Fruit fly (Drosophila melanogaster) whole organism: ENCODE results near the gene CG8840.

Experiments
- CG8478 ChIP-seq: fragments of >200 bp; optimal IDR thresholded peaks from 2 replicates; lab custom pipeline; 2018; ENCODE audit warnings: inconsistent platforms
- Dll ChIP-seq: fragments of >200 bp; optimal IDR thresholded peaks from 2 replicates; lab custom pipeline; 2017
- EcR ChIP-seq, 2 experiments: fragments of >200 bp; optimal IDR thresholded peaks; 2 replicates each; lab custom pipeline; 2017; ENCODE audit warnings: missing biosample characterization in 2 of 2, missing genetic modification characterization in 2 of 2, missing genetic modification reagents in 2 of 2
- pan ChIP-seq: fragments of >200 bp; optimal IDR thresholded peaks from 2 replicates; lab custom pipeline; 2017
- psq ChIP-seq: fragments of >200 bp; optimal IDR thresholded peaks from 2 replicates; lab custom pipeline; 2017
- usp ChIP-seq: fragments of >200 bp; optimal IDR thresholded peaks from 2 replicates; lab custom pipeline; 2017; ENCODE audit warnings: missing biosample characterization, missing genetic modification characterization, mixed read lengths

Gene CG8840

DNA sequence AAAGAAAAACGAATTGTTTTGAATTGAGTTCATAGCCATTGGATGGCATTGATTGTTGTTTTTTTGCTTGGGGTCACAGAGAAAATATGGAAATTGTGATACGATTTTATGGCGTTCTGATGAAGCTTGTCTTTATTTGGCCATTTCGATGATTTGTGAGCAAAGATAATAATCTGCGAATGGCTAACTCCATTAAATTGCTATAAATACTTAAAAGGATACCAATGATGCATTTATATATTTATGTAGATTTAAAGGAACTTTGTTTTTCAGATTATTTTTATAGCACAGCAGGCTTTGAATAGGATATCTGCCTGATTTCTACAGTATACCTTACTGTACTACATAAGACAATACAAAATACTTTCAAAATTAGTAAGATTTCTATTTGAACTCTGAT, at the start of gene CG8840:
TSS of gene CG8840 (plus strand) at position 301 of the 400 bp plus-strand sequence.
- no peak for TF ChIP-seq pan (lab: Kevin White, UChicago)
- TF ChIP-seq CG8478 = no peak
- no peak for TF ChIP-seq Dll
- TF ChIP-seq psq (lab: Kevin White, UChicago) = no peak
- no peak for TF ChIP-seq EcR (GFP tag; optimal IDR thresholded peaks at IDR 0.05; lab: Kevin White, UChicago)
- no peak for TF ChIP-seq usp (GFP tag; lab: Kevin White, UChicago)

DNA sequence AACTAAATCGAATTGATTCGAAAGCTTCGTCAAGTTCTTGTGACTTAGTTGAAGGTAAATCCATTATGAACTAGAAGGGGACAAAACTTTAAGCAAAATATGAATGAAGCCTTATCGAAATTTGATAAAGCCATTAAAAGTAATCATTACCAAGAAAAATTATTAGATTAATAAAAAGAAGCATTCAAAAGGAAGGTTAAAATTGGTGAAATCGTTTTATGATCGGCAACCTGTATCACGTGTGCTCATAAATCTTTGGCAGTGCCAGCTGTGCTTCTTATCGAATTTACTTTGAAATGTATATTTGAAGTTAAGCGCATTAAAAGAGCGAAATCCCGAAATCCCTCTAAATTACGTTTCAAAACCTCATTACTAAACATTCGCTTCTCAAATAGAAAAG, 48.5 kb upstream of the CG8840 start:
- TF ChIP-seq pan (lab: Kevin White, UChicago) = no peak
- TF ChIP-seq usp (GFP tag; lab: Kevin White, UChicago) = no peak
- no peak for TF ChIP-seq Dll
- TF ChIP-seq EcR (GFP tag; optimal IDR thresholded peaks at IDR 0.05; lab: Kevin White, UChicago) = no peak
- no peak for TF ChIP-seq psq (lab: Kevin White, UChicago)
- TF ChIP-seq CG8478 = no peak

DNA sequence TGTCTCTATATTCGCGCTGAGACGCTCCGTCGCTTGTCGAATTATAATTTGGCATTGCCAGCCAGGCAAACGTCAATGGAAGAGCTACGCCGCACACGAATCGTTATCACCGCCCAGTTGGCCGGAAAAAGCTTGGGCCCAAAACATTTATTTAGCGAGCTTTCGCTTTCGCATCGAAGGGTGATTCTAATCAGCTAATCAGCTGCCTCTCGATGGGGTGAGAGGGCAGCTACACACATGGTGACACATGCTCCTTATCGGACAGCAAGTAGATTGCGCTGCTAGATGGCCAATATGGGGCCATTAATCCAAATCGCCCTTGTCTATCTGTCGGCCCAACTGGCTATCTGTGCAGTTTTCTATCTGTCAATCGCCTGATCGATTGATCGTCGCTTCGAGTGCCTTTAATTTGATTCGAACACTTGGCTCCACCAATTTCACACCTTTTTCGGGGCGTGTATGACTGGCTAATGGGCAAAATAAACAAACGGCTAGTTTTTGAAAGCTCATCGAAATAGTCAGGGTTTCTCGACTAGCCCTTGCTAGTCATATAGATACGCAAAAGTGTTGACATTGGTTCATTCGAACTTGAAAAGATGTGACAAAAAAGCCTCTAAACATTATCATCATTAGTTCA, 44.2 kb upstream of the CG8840 start:
- TF ChIP-seq Dll (no peak), pan (lab: Kevin White, UChicago) (no peak), usp (GFP tag; lab: Kevin White, UChicago) (no peak), EcR (GFP tag; optimal IDR thresholded peaks at IDR 0.05; lab: Kevin White, UChicago) (no peak), CG8478 (no peak), psq (lab: Kevin White, UChicago) (no peak)

DNA sequence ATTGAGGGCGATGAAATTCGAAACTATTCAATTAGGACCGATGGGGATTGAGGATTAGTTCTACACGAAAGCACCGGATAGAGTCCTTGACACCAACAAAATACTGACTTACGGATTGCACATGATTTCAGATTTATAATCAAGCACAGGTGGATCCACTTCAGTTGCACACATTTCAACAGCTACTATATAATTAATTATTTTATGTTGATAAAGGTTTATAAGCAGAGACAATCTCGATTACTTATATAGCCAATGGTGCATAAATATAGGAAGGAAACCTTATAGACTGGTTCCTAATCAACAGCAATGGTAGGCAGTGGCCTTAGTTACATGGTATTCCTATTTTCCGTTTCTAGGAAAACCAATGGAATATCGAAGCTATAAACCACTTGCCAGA, 41.9 kb upstream of the CG8840 start:
- TF ChIP-seq CG8478 = no peak
- no peak for TF ChIP-seq EcR (GFP tag; optimal IDR thresholded peaks at IDR 0.05; lab: Kevin White, UChicago)
- no peak for TF ChIP-seq psq (lab: Kevin White, UChicago)
- no peak for TF ChIP-seq Dll
- no peak for TF ChIP-seq usp (GFP tag; lab: Kevin White, UChicago)
- no peak for TF ChIP-seq pan (lab: Kevin White, UChicago)

DNA sequence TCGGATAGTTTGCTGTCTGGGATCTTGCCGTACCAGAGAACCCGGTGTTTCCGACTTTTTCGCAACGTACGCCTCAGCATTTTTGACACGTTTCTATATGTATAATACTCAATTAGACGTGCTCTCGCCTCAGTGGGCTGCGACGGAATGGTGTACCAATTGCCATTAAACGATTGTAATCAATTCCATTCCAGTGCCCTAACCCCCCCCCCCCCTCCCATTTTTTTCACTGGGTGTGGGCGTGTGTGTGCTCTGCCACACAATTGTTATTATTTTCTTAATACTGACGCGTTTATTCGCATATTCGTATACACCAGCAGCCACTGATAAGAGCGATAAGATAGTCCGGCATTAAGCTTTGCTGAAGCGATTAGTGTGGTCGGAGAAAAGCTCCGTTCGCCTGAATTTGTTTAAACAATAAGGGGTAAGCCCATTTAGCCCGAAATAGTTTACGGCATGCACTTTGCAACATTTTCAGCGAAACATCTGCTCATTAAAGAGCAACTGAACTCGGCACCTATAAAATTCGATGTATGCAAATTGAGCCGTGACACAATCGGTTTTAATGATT, 41.2 kb upstream of the CG8840 start:
- TF ChIP-seq psq (lab: Kevin White, UChicago) = no peak
- TF ChIP-seq EcR (GFP tag; optimal IDR thresholded peaks at IDR 0.05; lab: Kevin White, UChicago) = no peak
- TF ChIP-seq CG8478 = no peak
- no peak for TF ChIP-seq Dll
- no peak for TF ChIP-seq pan (lab: Kevin White, UChicago)
- TF ChIP-seq usp (GFP tag; lab: Kevin White, UChicago) = no peak

DNA sequence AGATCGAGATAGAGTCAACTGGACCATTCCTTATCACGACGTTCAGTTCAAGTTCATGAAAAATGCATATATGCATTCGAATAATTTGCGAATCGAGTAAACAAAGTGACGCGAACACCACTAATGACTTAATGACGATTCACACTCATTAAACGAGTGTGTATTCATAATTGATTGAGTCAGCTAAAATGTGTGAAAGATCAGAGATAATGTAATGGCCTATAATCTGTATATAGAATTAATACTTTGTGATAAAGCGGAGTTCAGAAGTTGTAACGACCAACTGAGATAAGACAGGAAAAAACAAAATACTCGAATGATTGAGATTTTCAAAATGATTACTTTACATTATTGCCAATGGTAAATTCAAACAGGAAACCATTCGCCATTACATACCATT, 40.5 kb upstream of the CG8840 start:
- TF ChIP-seq EcR (GFP tag; optimal IDR thresholded peaks at IDR 0.05; lab: Kevin White, UChicago) (no peak), Dll (no peak), usp (GFP tag; lab: Kevin White, UChicago) (no peak), psq (lab: Kevin White, UChicago) (no peak), CG8478 (no peak)

DNA sequence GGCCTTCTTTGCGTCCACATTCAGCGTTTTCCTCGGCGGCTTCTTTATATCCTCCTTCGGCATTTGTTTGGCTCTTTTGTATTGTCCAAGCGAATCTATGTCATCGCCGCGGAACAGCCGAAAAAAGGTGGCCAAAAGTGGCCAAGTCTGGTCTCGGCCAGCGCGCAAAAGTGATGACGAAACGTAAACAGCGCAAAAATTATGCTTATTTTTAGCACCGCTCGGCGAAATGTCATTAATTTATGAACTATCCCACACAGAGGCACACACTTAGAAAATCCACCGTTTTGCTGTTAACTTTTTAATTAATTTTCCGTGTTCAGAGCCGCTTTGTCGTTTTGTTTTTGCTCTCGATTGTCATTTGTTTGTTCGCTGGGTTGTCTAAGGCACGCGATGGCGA, 39.4 kb upstream of the CG8840 start:
- no peak for TF ChIP-seq Dll
- TF ChIP-seq pan (lab: Kevin White, UChicago) = no peak
- no peak for TF ChIP-seq EcR (GFP tag; optimal IDR thresholded peaks at IDR 0.05; lab: Kevin White, UChicago)
- no peak for TF ChIP-seq CG8478
- no peak for TF ChIP-seq usp (GFP tag; lab: Kevin White, UChicago)
- no peak for TF ChIP-seq psq (lab: Kevin White, UChicago)

DNA sequence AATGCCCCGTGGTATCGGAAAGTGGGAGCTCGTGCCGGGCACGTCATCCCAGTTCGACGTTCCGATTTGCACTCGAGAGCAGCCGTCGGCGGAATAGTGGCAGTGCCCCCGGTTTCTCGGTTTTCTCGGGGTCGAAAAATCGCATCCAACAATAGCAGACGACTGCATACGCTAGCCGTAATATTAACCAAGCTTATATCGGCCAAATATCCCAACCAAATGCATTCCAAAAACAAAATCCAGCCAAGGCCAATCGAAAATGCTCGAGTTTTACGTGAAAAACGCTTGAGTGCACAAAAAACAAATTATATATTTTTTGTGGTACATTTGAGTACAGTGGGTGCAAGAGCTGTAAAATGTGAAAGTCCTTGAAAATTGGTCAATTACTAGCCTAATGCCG, 39.0 kb upstream of the CG8840 start:
- TF ChIP-seq CG8478 (no peak), EcR (GFP tag; optimal IDR thresholded peaks at IDR 0.05; lab: Kevin White, UChicago) (no peak), Dll (no peak), pan (lab: Kevin White, UChicago) (no peak), usp (GFP tag; lab: Kevin White, UChicago) (no peak), psq (lab: Kevin White, UChicago) (no peak)

DNA sequence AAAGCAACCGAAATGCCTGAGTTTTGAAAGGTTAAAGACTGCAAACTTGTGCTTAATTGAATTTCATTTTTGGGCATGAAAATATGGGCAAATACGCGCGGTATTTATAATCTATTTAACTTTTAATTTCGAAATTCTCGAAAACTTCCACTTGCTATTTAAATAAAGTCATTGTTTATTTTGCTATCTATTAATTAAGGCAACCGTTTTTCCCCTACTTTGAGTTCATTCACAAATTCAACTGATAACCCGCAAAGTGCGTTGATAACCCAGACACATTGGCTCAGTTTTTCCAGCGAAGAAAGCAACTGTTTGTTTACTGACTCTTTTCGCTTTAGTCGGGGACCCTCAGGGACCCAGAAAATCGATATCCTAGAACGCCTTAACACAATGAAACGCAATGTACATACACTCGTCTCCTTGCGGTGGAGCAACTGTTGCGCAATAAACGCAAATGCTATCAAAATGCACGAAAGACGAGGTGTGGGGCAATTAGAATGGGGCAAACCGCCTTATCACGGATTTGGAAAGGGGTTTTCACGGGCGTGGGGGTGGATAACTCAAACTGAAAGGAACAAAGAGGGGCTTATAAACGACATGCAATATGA, 38.5 kb upstream of the CG8840 start:
- TF ChIP-seq psq (lab: Kevin White, UChicago) = no peak
- no peak for TF ChIP-seq Dll
- no peak for TF ChIP-seq pan (lab: Kevin White, UChicago)
- TF ChIP-seq EcR (GFP tag; optimal IDR thresholded peaks at IDR 0.05; lab: Kevin White, UChicago) = peak in 1 of 2 experiments; percentile 9

DNA sequence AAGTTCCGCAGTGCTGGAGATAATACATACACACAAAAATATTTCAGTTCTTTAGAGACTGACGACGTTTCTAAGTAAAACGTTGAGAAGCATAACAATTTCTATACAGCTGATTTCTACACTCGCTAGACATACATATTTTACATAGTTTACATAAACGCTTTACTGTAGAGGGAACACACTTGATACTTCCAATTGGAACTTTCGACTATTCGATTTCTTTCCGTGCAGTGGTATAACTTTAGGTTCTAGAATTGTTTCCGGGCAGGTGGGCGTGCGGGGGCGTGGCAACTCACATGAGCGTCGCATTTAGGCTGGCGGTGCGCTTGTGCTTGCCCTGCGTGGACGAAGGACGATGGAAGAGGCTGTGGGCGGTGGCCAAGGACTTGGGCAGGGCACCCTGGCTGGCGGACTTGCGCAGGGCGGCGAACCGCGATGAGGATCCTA, 37.9 kb upstream of the CG8840 start:
- no peak for TF ChIP-seq EcR (GFP tag; optimal IDR thresholded peaks at IDR 0.05; lab: Kevin White, UChicago)
- no peak for TF ChIP-seq psq (lab: Kevin White, UChicago)
- TF ChIP-seq Dll = no peak
- TF ChIP-seq CG8478 = no peak
- TF ChIP-seq usp (GFP tag; lab: Kevin White, UChicago) = no peak
- no peak for TF ChIP-seq pan (lab: Kevin White, UChicago)

DNA sequence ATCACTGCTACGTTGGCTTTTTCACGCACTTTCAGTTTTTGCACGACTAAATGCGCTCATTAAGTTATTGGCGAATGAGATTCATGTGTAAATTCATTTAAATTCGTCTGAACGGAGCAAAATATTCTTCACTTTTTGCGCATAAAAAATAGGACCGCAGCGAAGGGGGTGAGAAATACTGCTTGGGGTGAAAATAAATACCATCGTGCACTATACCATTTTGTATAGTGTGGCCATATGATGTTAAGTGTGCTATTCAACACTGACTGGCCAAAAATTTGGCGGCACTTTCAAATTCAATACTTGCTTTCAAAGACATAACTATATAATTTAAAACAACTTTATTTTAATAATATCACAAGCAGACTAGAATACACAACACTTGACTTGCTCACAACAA, 37.1 kb upstream of the CG8840 start, which contains the start of gene GramD1B:
TSS of gene GramD1B (minus strand) at position 131 of the 400 bp plus-strand sequence.
- no peak for TF ChIP-seq psq (lab: Kevin White, UChicago)
- TF ChIP-seq EcR (GFP tag; optimal IDR thresholded peaks at IDR 0.05; lab: Kevin White, UChicago) = no peak
- TF ChIP-seq pan (lab: Kevin White, UChicago) = no peak
- no peak for TF ChIP-seq CG8478
- no peak for TF ChIP-seq usp (GFP tag; lab: Kevin White, UChicago)
- TF ChIP-seq Dll = no peak

DNA sequence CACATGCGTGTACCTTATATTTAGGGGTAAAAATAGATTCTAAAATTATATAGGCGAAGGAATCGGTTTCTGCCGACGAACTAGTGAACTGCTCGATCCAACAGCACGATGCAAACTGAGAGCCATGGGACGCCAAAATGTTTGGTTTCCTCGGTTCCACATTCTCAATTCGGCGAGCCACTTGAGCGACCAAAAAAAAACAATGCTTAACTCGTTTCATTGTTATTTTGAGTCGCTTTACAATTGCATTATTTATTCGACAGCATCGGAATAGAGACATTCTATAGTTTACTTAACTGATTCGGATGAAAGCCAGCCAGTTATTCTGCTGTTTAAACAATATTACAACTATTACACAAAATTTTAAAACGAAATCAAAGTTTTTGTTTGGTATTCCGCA, 34.7 kb upstream of the CG8840 start, which contains the start of gene CG15412:
TSS of gene CG15412 (minus strand) at position 101 of the 400 bp plus-strand sequence.
- TF ChIP-seq Dll = no peak
- TF ChIP-seq CG8478 = no peak
- TF ChIP-seq EcR (GFP tag; optimal IDR thresholded peaks at IDR 0.05; lab: Kevin White, UChicago) = no peak
- TF ChIP-seq psq (lab: Kevin White, UChicago) = no peak
- TF ChIP-seq usp (GFP tag; lab: Kevin White, UChicago) = no peak
- no peak for TF ChIP-seq pan (lab: Kevin White, UChicago)
